Worm (Caenorhabditis elegans) whole organism, late embryonic: ENCODE data around the gene F46C5.7.

Source experiments
- C38D4.7 ChIP-seq: fragments of 200-800 bp; sonication (Bioruptor generic); optimal IDR thresholded peaks from 2 replicates; lab custom pipeline; 2018; ENCODE audit warnings: mild to moderate bottlenecking, missing genetic modification characterization, moderate library complexity, missing compliant biosample characterization
- K02D7.2 ChIP-seq: sonication (generic microtip); optimal IDR thresholded peaks from 2 replicates; lab custom pipeline; 2017; ENCODE audit warnings: mild to moderate bottlenecking, missing genetic modification characterization, missing compliant biosample characterization
- K09A11.1 ChIP-seq: sonication (generic microtip); optimal IDR thresholded peaks from 2 replicates; lab custom pipeline; 2017; ENCODE audit warnings: antibody characterized with exemption, mild to moderate bottlenecking, missing genetic modification characterization, missing compliant biosample characterization; ENCODE audit not compliant: insufficient read depth
- T23F11.4 ChIP-seq: fragments of 200-800 bp; sonication (Bioruptor generic); optimal IDR thresholded peaks from 2 replicates; lab custom pipeline; 2018; ENCODE audit warnings: mild to moderate bottlenecking, missing genetic modification characterization, missing compliant biosample characterization
- Y22D7AL.16 ChIP-seq: sonication (generic microtip); optimal IDR thresholded peaks from 2 replicates; lab custom pipeline; 2016; ENCODE audit warnings: missing genetic modification characterization, missing compliant biosample characterization
- ama-1 ChIP-seq: fragments of 150-350 bp; optimal IDR thresholded peaks from 2 replicates; lab custom pipeline; 2014
- ceh-14 ChIP-seq: sonication (generic microtip); optimal IDR thresholded peaks from 2 replicates; lab custom pipeline; 2016; ENCODE audit warnings: missing genotype, missing genetic modification characterization, missing compliant biosample characterization
- ceh-18 ChIP-seq: sonication (generic microtip); optimal IDR thresholded peaks from 2 replicates; lab custom pipeline; 2016; ENCODE audit warnings: missing genetic modification characterization, missing compliant biosample characterization
- ceh-31 ChIP-seq: sonication (generic microtip); optimal IDR thresholded peaks from 2 replicates; lab custom pipeline; 2016; ENCODE audit warnings: missing genetic modification characterization, missing compliant biosample characterization
- ceh-6 ChIP-seq: fragments of 200-800 bp; sonication (Bioruptor generic); optimal IDR thresholded peaks from 2 replicates; lab custom pipeline; 2018; ENCODE audit warnings: mild to moderate bottlenecking, missing genetic modification characterization, missing compliant biosample characterization
- dmd-4 ChIP-seq: sonication (generic microtip); optimal IDR thresholded peaks from 2 replicates; lab custom pipeline; 2016; ENCODE audit warnings: borderline replicate concordance, missing genetic modification characterization, missing compliant biosample characterization
- elt-2 ChIP-seq: sonication (generic microtip); optimal IDR thresholded peaks from 2 replicates; lab custom pipeline; 2016; ENCODE audit warnings: missing genetic modification reagents, missing genetic modification characterization, missing compliant biosample characterization
- eyg-1 ChIP-seq: sonication (generic microtip); optimal IDR thresholded peaks from 2 replicates; lab custom pipeline; 2016; ENCODE audit warnings: missing genotype, missing genetic modification characterization, missing compliant biosample characterization
- fkh-10 ChIP-seq: fragments of 150-350 bp; optimal IDR thresholded peaks from 2 replicates; lab custom pipeline; 2014; ENCODE audit warnings: missing biosample characterization, missing genetic modification reagents, missing genetic modification characterization
- fkh-6 ChIP-seq: sonication (generic microtip); optimal IDR thresholded peaks from 2 replicates; lab custom pipeline; 2016; ENCODE audit warnings: missing genetic modification characterization, missing compliant biosample characterization
- hlh-6 ChIP-seq: sonication (generic microtip); optimal IDR thresholded peaks from 2 replicates; lab custom pipeline; 2016; ENCODE audit warnings: missing genotype, missing genetic modification characterization, missing compliant biosample characterization
- hlh-8 ChIP-seq: sonication (generic microtip); optimal IDR thresholded peaks from 2 replicates; lab custom pipeline; 2016; ENCODE audit warnings: missing genotype, missing genetic modification characterization, missing compliant biosample characterization
- lin-11 ChIP-seq: fragments of 200-800 bp; sonication (Bioruptor generic); optimal IDR thresholded peaks from 2 replicates; lab custom pipeline; 2018; ENCODE audit warnings: mild to moderate bottlenecking, missing genetic modification characterization, missing compliant biosample characterization
- madf-2 ChIP-seq: sonication (generic microtip); optimal IDR thresholded peaks from 2 replicates; lab custom pipeline; 2017; ENCODE audit warnings: missing genetic modification characterization, missing compliant biosample characterization
- pha-2 ChIP-seq: sonication (generic microtip); optimal IDR thresholded peaks from 2 replicates; lab custom pipeline; 2017; ENCODE audit warnings: mild to moderate bottlenecking, missing genetic modification characterization, missing compliant biosample characterization
- pros-1 ChIP-seq: fragments of 150-350 bp; optimal IDR thresholded peaks from 2 replicates; lab custom pipeline; 2014; ENCODE audit warnings: missing biosample characterization, missing genetic modification reagents, missing genetic modification characterization
- rnt-1 ChIP-seq: sonication (generic microtip); optimal IDR thresholded peaks from 2 replicates; lab custom pipeline; 2016; ENCODE audit warnings: missing genetic modification characterization, missing compliant biosample characterization
- sox-4 ChIP-seq: sonication (generic microtip); optimal IDR thresholded peaks from 2 replicates; lab custom pipeline; 2017; ENCODE audit warnings: mild to moderate bottlenecking, missing genetic modification characterization, inconsistent platforms, missing compliant biosample characterization
- syd-9 ChIP-seq: sonication (generic microtip); optimal IDR thresholded peaks from 2 replicates; lab custom pipeline; 2016; ENCODE audit warnings: mild to moderate bottlenecking, missing genetic modification characterization, moderate library complexity, missing compliant biosample characterization
- tbx-7 ChIP-seq: sonication (generic microtip); optimal IDR thresholded peaks from 2 replicates; lab custom pipeline; 2016; ENCODE audit warnings: missing genotype, missing genetic modification characterization, missing compliant biosample characterization
- unc-3 ChIP-seq, 2 experiments: fragments of 200-800 bp in 1 of 2; sonication (Bioruptor generic) in 1 of 2; sonication (generic microtip) in 1 of 2; conservative IDR thresholded peaks in 1 of 2; optimal IDR thresholded peaks in 1 of 2; 2 replicates each; pipeline versions ENCODE4 v1.3.6 to Lab custom; 2016 to 2022; ENCODE audit warnings: missing compliant biosample characterization in 2 of 2, missing genetic modification characterization in 2 of 2, missing genetic modification reagents in 1 of 2
- unc-42 ChIP-seq: sonication (generic microtip); optimal IDR thresholded peaks from 2 replicates; lab custom pipeline; 2016; ENCODE audit warnings: missing genotype, missing genetic modification characterization, missing compliant biosample characterization

Gene F46C5.7

ce11 chrII:8800830-8801229 is 38.3 kb upstream of the F46C5.7 start, which contains the start of gene appg-2:
appg-2 (plus strand) TSS chrII:8801130.
- TF ChIP-seq fkh-6 (tag; lab: Kevin White, UChicago) (no peak), madf-2 (tag; lab: Kevin White, UChicago) (no peak)

DNA sequence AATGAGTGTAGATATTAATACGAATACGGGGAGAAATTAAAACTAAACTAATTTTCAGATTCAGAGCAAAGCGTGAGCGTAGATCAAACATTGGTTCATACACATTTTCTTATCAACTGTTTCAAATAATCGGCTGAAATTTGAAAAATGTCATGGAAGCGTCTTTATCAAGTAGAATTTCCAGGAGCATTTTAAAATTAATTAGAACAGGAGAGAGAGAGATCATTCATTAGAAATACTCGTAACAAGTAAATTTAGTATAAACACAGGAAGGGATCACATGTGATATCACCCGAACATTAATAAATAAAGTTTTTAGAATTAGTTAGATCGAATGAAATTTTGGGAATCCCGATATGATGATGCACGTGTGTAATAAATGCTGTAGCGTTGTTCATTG is 32.2 kb upstream of the F46C5.7 start, which contains the start of gene pho-13:
Gene pho-13, minus strand, starts transcription at position 101 of the 400 bp plus-strand sequence.
- TF ChIP-seq K09A11.1 = no peak
- TF ChIP-seq T23F11.4 (GFP tag; lab: Kevin White, UChicago) = no peak
- TF ChIP-seq ama-1 (lab: Kevin White, UChicago) = no peak
- no peak for TF ChIP-seq tbx-7 (tag; lab: Kevin White, UChicago)
- no peak for TF ChIP-seq elt-2

DNA sequence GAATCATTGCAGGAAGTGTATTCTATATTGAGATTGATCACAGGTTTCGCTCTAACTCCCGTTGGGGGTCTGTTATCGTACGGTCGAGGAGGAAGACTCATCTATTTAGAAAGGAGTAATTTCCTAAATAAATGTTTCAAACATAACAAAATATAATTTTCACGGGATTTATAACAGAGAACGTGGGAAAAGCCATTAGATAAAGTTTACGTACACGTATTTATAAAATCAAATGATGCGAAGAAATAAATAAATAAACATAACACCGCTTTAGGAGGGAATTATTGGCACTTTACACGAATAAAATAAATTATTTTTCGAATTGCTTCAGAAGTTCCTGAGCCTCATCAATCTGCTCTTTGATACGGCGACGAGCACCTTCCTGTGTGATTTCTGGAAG is 30.6 kb upstream of the F46C5.7 start, which contains the start of gene F07H5.10:
Gene F07H5.10, minus strand, starts transcription at position 101 of the 400 bp plus-strand sequence.
- no peak for TF ChIP-seq fkh-10
- no peak for TF ChIP-seq ceh-14 (tag; lab: Kevin White, UChicago)
- no peak for TF ChIP-seq unc-3 (GFP tag; conservative IDR thresholded peaks at IDR 0.05; lab: Robert Waterston, UW)
- TF ChIP-seq unc-3 (tag; optimal IDR thresholded peaks at IDR 0.05; lab: Kevin White, UChicago) = no peak
- TF ChIP-seq hlh-8 (tag; lab: Kevin White, UChicago) = no peak
- TF ChIP-seq ceh-6 (GFP tag; lab: Kevin White, UChicago) = no peak
- TF ChIP-seq ceh-18 (tag; lab: Kevin White, UChicago) = no peak
- no peak for TF ChIP-seq pha-2 (tag; lab: Kevin White, UChicago)
- TF ChIP-seq rnt-1 (tag; lab: Kevin White, UChicago) = no peak
- TF ChIP-seq C38D4.7 (GFP tag; lab: Kevin White, UChicago) = no peak
- TF ChIP-seq dmd-4 = no peak
- no peak for TF ChIP-seq hlh-6 (tag; lab: Kevin White, UChicago)

DNA sequence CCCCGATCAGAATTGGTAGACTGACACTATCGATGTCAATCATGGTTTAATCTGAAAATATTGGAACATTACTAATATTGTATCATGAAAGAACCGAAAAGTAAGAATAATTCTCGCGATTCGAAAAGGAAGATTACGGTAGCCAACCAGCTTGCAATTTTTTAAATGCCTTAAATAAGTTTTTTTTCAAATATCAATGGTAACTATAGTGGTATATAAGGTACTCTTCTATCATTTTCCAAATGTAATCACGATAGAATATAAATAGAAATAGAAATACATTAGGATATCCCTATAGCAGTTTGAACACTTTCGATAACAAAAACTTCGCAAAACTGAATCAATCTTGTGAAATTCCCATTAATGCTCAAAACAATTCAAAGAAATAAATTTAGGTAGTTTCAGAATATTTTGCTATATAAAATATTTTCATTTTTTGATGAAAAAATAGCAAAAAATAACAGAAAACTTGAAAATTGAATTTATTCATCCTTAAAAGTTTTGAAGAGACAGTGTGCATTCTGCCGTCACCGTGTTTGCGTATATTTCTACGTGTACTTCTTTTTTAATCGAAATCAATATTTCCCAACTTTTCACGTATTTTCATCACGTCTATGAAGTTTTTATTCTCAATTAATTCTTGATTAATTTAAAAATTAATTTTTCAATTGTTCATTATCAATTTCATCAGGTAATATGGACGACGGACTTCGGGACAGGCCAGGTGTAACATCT is 28.3 kb upstream of the F46C5.7 start, which contains the start of the genes F46C5.9 and rer-1:
Gene F46C5.9, minus strand, starts transcription at position 51 of the 735 bp plus-strand sequence.
Gene rer-1, plus strand, starts transcription at position 692 of the 735 bp plus-strand sequence.
- TF ChIP-seq lin-11 = no peak
- peak; percentile 17 for TF ChIP-seq unc-42
- TF ChIP-seq ceh-14 (tag; lab: Kevin White, UChicago) = peak; percentile 37
- no peak for TF ChIP-seq fkh-10
- no peak for TF ChIP-seq C38D4.7 (GFP tag; lab: Kevin White, UChicago)

ce11 chrII:8811825-8812224 is 27.3 kb upstream of the F46C5.7 start:
- TF ChIP-seq Y22D7AL.16 (tag; lab: Kevin White, UChicago) = no peak
- TF ChIP-seq pros-1 (tag; lab: Kevin White, UChicago) = no peak
- TF ChIP-seq, all 69 proteins: peak for 0

DNA sequence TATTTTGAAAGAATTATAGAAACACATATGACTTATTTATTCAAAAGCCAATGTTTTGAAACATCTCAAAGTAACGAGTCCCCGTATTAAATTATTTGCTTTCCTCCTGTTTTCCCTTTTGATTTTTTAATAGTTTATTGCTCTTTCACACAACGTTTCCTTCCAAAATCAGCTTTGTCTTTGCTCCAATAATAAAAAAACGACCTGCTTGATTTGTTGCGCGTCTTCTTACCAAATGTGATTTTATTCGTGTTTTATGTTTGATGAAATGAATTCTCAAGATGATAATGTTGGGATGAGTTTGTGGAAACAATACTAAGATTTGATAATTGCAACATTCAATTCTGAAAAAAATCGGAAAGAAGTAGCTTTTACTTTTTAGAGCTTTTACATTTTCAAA is 26.8 kb upstream of the F46C5.7 start:
- TF ChIP-seq syd-9 (no peak), sox-4 (tag; lab: Kevin White, UChicago) (no peak)

DNA sequence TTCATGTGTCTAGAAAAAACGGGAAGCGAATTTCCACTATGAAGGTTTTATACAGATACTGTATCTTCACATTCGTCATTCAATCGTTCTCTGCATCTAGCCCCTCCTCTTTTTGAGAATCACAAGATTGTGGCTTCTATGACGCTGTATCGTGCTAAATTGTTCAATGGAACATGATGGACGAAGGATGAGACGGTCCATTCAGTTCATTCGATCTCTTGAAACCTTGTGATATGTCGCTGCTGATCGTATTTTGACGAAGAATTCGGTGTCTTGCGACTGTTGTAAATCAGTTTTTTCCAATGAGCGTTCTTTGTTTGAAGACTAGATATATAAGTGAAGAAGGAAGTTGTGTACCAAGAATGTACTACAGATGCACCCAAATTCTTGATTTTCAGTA is 25.5 kb upstream of the F46C5.7 start:
- no peak for TF ChIP-seq ceh-31 (tag; lab: Kevin White, UChicago)
- TF ChIP-seq C38D4.7 (GFP tag; lab: Kevin White, UChicago) = no peak
- no peak for TF ChIP-seq K02D7.2 (tag; lab: Kevin White, UChicago)
- no peak for TF ChIP-seq eyg-1 (tag; lab: Kevin White, UChicago)
